Fruit fly (Drosophila melanogaster): Measurements from ENCODE around the gene Syx1A.

DNA sequence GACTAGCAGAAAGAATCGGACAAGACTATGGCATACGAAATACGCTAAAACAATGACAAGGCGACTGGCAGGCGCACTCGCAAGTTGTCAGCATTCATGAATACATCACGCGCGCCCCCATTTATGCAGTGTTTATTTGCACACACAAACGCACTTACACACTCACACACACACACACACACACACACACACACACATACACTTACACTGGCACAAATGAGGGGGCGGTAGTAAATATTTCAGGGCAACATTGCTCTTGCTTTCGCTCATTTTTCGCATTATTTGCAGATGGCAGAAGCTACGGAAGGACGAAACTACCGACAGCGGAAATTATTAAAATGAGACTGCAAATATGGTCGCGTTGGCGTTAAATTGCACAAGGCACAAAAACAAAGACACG, 25.9 kb downstream of the Syx1A start:
- TF ChIP-seq h (GFP tag; optimal IDR thresholded peaks at IDR 0.05) (no peak), dl (GFP tag; optimal IDR thresholded peaks at IDR 0.05; ENCODE audit: insufficient read depth in 1 of 2, partially characterized antibody in 2 of 2) (no peak), psq (GFP tag; optimal IDR thresholded peaks at IDR 0.05) (no peak)
